Worm (Caenorhabditis elegans) whole organism, L1 larva: ENCODE results near the gene T08A11.1.

Experiments
- C34B4.2 ChIP-seq: sonication (generic microtip); optimal IDR thresholded peaks from 2 replicates; lab custom pipeline; 2017; ENCODE audit warnings: mild to moderate bottlenecking, missing genetic modification characterization, missing compliant biosample characterization
- lin-39 ChIP-seq: fragments of 150-350 bp; optimal IDR thresholded peaks from 2 replicates; lab custom pipeline; 2014; ENCODE audit warnings: missing biosample characterization, missing genetic modification reagents, missing genetic modification characterization
- snpc-4 ChIP-seq: fragments of 150-350 bp; optimal IDR thresholded peaks from 2 replicates; lab custom pipeline; 2014; ENCODE audit warnings: missing biosample characterization, missing genetic modification characterization
- ztf-4 ChIP-seq: fragments of 150-350 bp; optimal IDR thresholded peaks from 2 replicates; lab custom pipeline; 2014; ENCODE audit warnings: missing biosample characterization, missing genetic modification characterization

DNA sequence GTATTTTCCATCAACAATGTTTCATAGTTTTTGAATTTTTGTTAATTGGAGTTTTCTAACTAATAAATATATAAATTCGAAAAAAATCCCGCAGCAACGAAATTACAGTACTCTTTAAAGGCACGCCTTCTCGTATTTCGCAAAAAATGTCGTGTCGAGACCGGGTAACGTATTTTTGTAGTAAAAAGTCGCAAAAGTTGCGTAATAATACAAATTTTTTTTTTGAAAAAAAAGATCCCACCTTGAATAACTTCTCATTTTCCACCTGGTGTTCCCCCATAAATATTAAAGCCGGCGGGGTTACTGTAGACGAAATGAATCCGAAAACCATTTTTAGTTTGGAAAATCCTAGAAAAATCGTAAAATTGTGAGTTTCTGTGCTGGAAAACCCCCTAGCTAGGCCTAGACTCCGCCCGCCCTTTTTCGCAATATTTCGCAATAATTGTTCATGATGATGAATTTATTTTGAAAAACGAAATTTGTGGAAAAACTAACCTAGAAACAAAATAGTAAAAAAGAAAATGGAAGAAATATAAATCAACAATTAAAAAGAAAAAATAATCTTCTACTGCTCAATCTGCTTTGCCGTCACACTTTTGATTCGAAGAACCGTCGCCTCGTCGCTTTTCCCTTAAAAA is 20.6 kb downstream of the T08A11.1 start, which contains the start of gene F43C1.7:
- no peak for TF ChIP-seq lin-39
- TF ChIP-seq ztf-4 (tag; lab: Kevin White, UChicago): no peak
- no peak for TF ChIP-seq C34B4.2 (tag; lab: Kevin White, UChicago)
- TF ChIP-seq snpc-4: no peak
